Worm (Caenorhabditis elegans) whole organism, L2 larva: ENCODE results near the gene jmjd-5.

Source experiments
- C34F6.9 ChIP-seq: fragments of 150-350 bp; optimal IDR thresholded peaks from 2 replicates; lab custom pipeline; 2014; ENCODE audit warnings: missing biosample characterization, missing genetic modification characterization
- R02D3.7 ChIP-seq: fragments of 150-350 bp; optimal IDR thresholded peaks from 2 replicates; lab custom pipeline; 2014; ENCODE audit warnings: missing biosample characterization, missing genetic modification characterization
- Y55F3AM.14 ChIP-seq: fragments of 200-800 bp; sonication (Bioruptor generic); optimal IDR thresholded peaks from 2 replicates; lab custom pipeline; 2018; ENCODE audit warnings: mild to moderate bottlenecking, missing genetic modification characterization, missing compliant biosample characterization
- ZK546.5 ChIP-seq: sonication (generic microtip); optimal IDR thresholded peaks from 2 replicates; lab custom pipeline; 2017; ENCODE audit warnings: missing biosample characterization, missing genetic modification characterization
- alr-1 ChIP-seq: fragments of 150-350 bp; optimal IDR thresholded peaks from 2 replicates; lab custom pipeline; 2014; ENCODE audit warnings: missing biosample characterization, missing genetic modification characterization
- aly-2 ChIP-seq: fragments of 150-350 bp; optimal IDR thresholded peaks from 2 replicates; lab custom pipeline; 2014; ENCODE audit warnings: missing biosample characterization, missing genetic modification characterization
- ama-1 ChIP-seq: fragments of 150-350 bp; optimal IDR thresholded peaks from 2 replicates; lab custom pipeline; 2018; ENCODE audit warnings: inconsistent platforms
- ceh-16 ChIP-seq: fragments of 150-350 bp; optimal IDR thresholded peaks from 2 replicates; lab custom pipeline; 2014; ENCODE audit warnings: missing biosample characterization, missing genetic modification characterization
- ceh-82 ChIP-seq: fragments of 150-350 bp; optimal IDR thresholded peaks from 2 replicates; lab custom pipeline; 2014; ENCODE audit warnings: missing biosample characterization, missing genetic modification characterization
- crh-2 ChIP-seq: sonication (generic microtip); optimal IDR thresholded peaks from 2 replicates; lab custom pipeline; 2017; ENCODE audit warnings: missing biosample characterization, missing genetic modification characterization
- dmd-4 ChIP-seq: sonication (generic microtip); optimal IDR thresholded peaks from 2 replicates; lab custom pipeline; 2017; ENCODE audit warnings: missing biosample characterization, missing genetic modification characterization
- egl-27 ChIP-seq: sonication (generic microtip); optimal IDR thresholded peaks from 3 replicates; lab custom pipeline; 2017; ENCODE audit warnings: missing biosample characterization, missing genetic modification reagents, missing genetic modification characterization
- elt-1 ChIP-seq: fragments of 150-350 bp; optimal IDR thresholded peaks from 2 replicates; lab custom pipeline; 2014; ENCODE audit warnings: missing biosample characterization, missing genetic modification characterization
- elt-3 ChIP-seq: sonication (generic microtip); optimal IDR thresholded peaks from 2 replicates; lab custom pipeline; 2017; ENCODE audit warnings: missing biosample characterization, missing genetic modification characterization
- fos-1 ChIP-seq: fragments of 150-350 bp; optimal IDR thresholded peaks from 2 replicates; lab custom pipeline; 2014; ENCODE audit warnings: missing biosample characterization, missing genetic modification characterization
- lin-11 ChIP-seq: fragments of 150-350 bp; sonication (generic microtip); optimal IDR thresholded peaks from 2 replicates; lab custom pipeline; 2014; ENCODE audit warnings: missing biosample characterization, missing genetic modification characterization, inconsistent platforms, mixed read lengths
- lin-39 ChIP-seq: fragments of 150-350 bp; optimal IDR thresholded peaks from 2 replicates; lab custom pipeline; 2014; ENCODE audit warnings: missing biosample characterization, missing genetic modification reagents, missing genetic modification characterization
- lsy-2 ChIP-seq, 2 experiments: fragments of 150-350 bp in 1 of 2; sonication (generic microtip) in 1 of 2; optimal IDR thresholded peaks; 2 replicates each; lab custom pipeline; 2014 to 2017; ENCODE audit warnings: missing biosample characterization in 2 of 2, missing genetic modification characterization in 2 of 2
- mab-5 ChIP-seq: fragments of 150-350 bp; optimal IDR thresholded peaks from 2 replicates; lab custom pipeline; 2014; ENCODE audit warnings: missing biosample characterization, missing genetic modification characterization
- mbf-1 ChIP-seq: sonication (generic microtip); optimal IDR thresholded peaks from 2 replicates; lab custom pipeline; 2017; ENCODE audit warnings: missing biosample characterization, missing genetic modification characterization
- nhr-10 ChIP-seq: sonication (generic microtip); optimal IDR thresholded peaks from 2 replicates; lab custom pipeline; 2017; ENCODE audit warnings: missing biosample characterization, missing genetic modification characterization
- nhr-11 ChIP-seq: fragments of 150-350 bp; optimal IDR thresholded peaks from 2 replicates; lab custom pipeline; 2014; ENCODE audit warnings: missing biosample characterization, missing genetic modification characterization
- nhr-12 ChIP-seq: fragments of 150-350 bp; optimal IDR thresholded peaks from 2 replicates; lab custom pipeline; 2014; ENCODE audit warnings: missing biosample characterization, missing genetic modification characterization
- nhr-129 ChIP-seq: fragments of 150-350 bp; optimal IDR thresholded peaks from 2 replicates; lab custom pipeline; 2014; ENCODE audit warnings: missing biosample characterization, missing genetic modification characterization
- nhr-21 ChIP-seq: fragments of 150-350 bp; optimal IDR thresholded peaks from 2 replicates; lab custom pipeline; 2014; ENCODE audit warnings: missing biosample characterization, missing genetic modification characterization
- nhr-23 ChIP-seq: fragments of 150-350 bp; optimal IDR thresholded peaks from 2 replicates; lab custom pipeline; 2014; ENCODE audit warnings: missing biosample characterization, missing genetic modification reagents, missing genetic modification characterization
- nhr-237 ChIP-seq: fragments of 150-350 bp; optimal IDR thresholded peaks from 2 replicates; lab custom pipeline; 2014; ENCODE audit warnings: missing biosample characterization, missing genetic modification characterization
- nhr-25 ChIP-seq: fragments of 150-350 bp; sonication (generic microtip); optimal IDR thresholded peaks from 3 replicates; lab custom pipeline; 2014; ENCODE audit warnings: missing biosample characterization, missing genetic modification characterization
- nhr-6 ChIP-seq: fragments of 150-350 bp; optimal IDR thresholded peaks from 2 replicates; lab custom pipeline; 2014; ENCODE audit warnings: missing biosample characterization, missing genetic modification characterization
- nhr-77 ChIP-seq: fragments of 150-350 bp; optimal IDR thresholded peaks from 2 replicates; lab custom pipeline; 2014; ENCODE audit warnings: missing biosample characterization, missing genetic modification characterization
- peb-1 ChIP-seq: fragments of 150-350 bp; optimal IDR thresholded peaks from 2 replicates; lab custom pipeline; 2014; ENCODE audit warnings: missing biosample characterization, missing genetic modification characterization
- skn-1 ChIP-seq: sonication (generic microtip); optimal IDR thresholded peaks from 2 replicates; lab custom pipeline; 2017; ENCODE audit warnings: missing biosample characterization, missing genetic modification characterization
- sma-3 ChIP-seq: sonication (generic microtip); optimal IDR thresholded peaks from 2 replicates; lab custom pipeline; 2016; ENCODE audit warnings: missing genetic modification reagents, missing genetic modification characterization, missing compliant biosample characterization
- sma-9 ChIP-seq, 2 experiments: fragments of 150-350 bp in 1 of 2; sonication (generic microtip) in 1 of 2; optimal IDR thresholded peaks; 2 replicates each; lab custom pipeline; 2014 to 2016; ENCODE audit warnings: missing genetic modification characterization in 2 of 2, mild to moderate bottlenecking in 1 of 2, missing biosample characterization in 1 of 2, missing compliant biosample characterization in 1 of 2, missing genetic modification reagents in 1 of 2, moderate library complexity in 1 of 2
- snpc-4 ChIP-seq: fragments of 150-350 bp; optimal IDR thresholded peaks from 2 replicates; lab custom pipeline; 2014; ENCODE audit warnings: missing biosample characterization, missing genetic modification characterization
- unc-62 ChIP-seq: fragments of 150-350 bp; optimal IDR thresholded peaks from 2 replicates; lab custom pipeline; 2014; ENCODE audit warnings: missing biosample characterization, missing genetic modification reagents, missing genetic modification characterization
- zag-1 ChIP-seq: fragments of 150-350 bp; optimal IDR thresholded peaks from 2 replicates; lab custom pipeline; 2014; ENCODE audit warnings: missing biosample characterization, missing genetic modification characterization
- ztf-1 ChIP-seq: fragments of 200-800 bp; sonication (Bioruptor generic); conservative IDR thresholded peaks from 2 replicates; pipeline ENCODE4 v1.3.6; 2022; ENCODE audit warnings: missing genetic modification characterization, missing compliant biosample characterization
- ztf-4 ChIP-seq: fragments of 150-350 bp; optimal IDR thresholded peaks from 2 replicates; lab custom pipeline; 2014; ENCODE audit warnings: missing biosample characterization, missing genetic modification characterization

Gene jmjd-5

ce11 chrV:11113041-11113574 lies 14.2 kb upstream of the jmjd-5 start, which contains the start of gene erfa-3 (continued):
- TF ChIP-seq sma-3 (GFP tag; lab: Kevin White, UChicago) (peak; percentile 69), fos-1 (tag; lab: Kevin White, UChicago) (peak; percentile 7), mbf-1 (tag; lab: Kevin White, UChicago) (no peak), aly-2 (no peak), lin-11 (tag; lab: Kevin White, UChicago) (peak; percentile 63), lsy-2 (tag; optimal IDR thresholded peaks at IDR 0.05; lab: Kevin White, UChicago) (peak in 1 of 2 experiments; percentile 63), zag-1 (tag; lab: Kevin White, UChicago) (no peak), elt-1 (tag; lab: Kevin White, UChicago) (no peak), nhr-237 (tag; lab: Kevin White, UChicago) (no peak), skn-1 (tag; lab: Kevin White, UChicago) (no peak), nhr-21 (tag; lab: Kevin White, UChicago) (peak; percentile 6)

ce11 chrV:11113607-11114006 lies 13.7 kb upstream of the jmjd-5 start, which contains the start of gene math-33:
math-33 (plus strand) TSS chrV:11113907.
- no peak for TF ChIP-seq ztf-4 (tag; lab: Kevin White, UChicago)
- no peak for TF ChIP-seq snpc-4 (tag; lab: Kevin White, UChicago)
- no peak for TF ChIP-seq egl-27 (tag; lab: Kevin White, UChicago)
- no peak for TF ChIP-seq lin-11 (tag; lab: Kevin White, UChicago)
- no peak for TF ChIP-seq ama-1 (lab: Kevin White, UChicago)
- no peak for TF ChIP-seq nhr-12
- no peak for TF ChIP-seq aly-2
- no peak for TF ChIP-seq sma-9 (GFP tag; optimal IDR thresholded peaks at IDR 0.05; lab: Kevin White, UChicago)
- no peak for TF ChIP-seq sma-9 (tag; optimal IDR thresholded peaks at IDR 0.05; lab: Kevin White, UChicago)
- no peak for TF ChIP-seq ZK546.5 (tag; lab: Kevin White, UChicago)
- TF ChIP-seq nhr-10 (tag; lab: Kevin White, UChicago), result no peak
- TF ChIP-seq nhr-77, result no peak

- peak; percentile 30 for TF ChIP-seq ztf-4 (tag; lab: Kevin White, UChicago)
- TF ChIP-seq nhr-129 (tag; lab: Kevin White, UChicago), result peak; percentile 6
- TF ChIP-seq sma-3 (GFP tag; lab: Kevin White, UChicago), result peak; percentile 28
- no peak for TF ChIP-seq nhr-23
- no peak for TF ChIP-seq alr-1 (tag; lab: Kevin White, UChicago)
- peak; percentile 12 for TF ChIP-seq sma-9 (GFP tag; optimal IDR thresholded peaks at IDR 0.05; lab: Kevin White, UChicago)
- TF ChIP-seq sma-9 (tag; optimal IDR thresholded peaks at IDR 0.05; lab: Kevin White, UChicago), result no peak
- peak in 1 of 2 experiments; percentile 48 for TF ChIP-seq lsy-2 (tag; optimal IDR thresholded peaks at IDR 0.05; lab: Kevin White, UChicago)
- TF ChIP-seq ama-1 (lab: Kevin White, UChicago), result peak; percentile 77
These were observed 9.0 kb upstream of the jmjd-5 start for ce11 chrV:11118179-11118725.

- TF ChIP-seq nhr-129 (tag; lab: Kevin White, UChicago) (peak; percentile 2), nhr-25 (tag; lab: Kevin White, UChicago) (peak; percentile 8), Y55F3AM.14 (GFP tag; lab: Kevin White, UChicago) (peak; percentile 26), skn-1 (tag; lab: Kevin White, UChicago) (no peak)
These were observed 8.0 kb upstream of the jmjd-5 start, which contains the start of gene scb-1 for ce11 chrV:11119294-11119755. scb-1 (minus strand) TSS chrV:11119705.

ce11 chrV:11121247-11121646 lies 6.0 kb upstream of the jmjd-5 start:
- TF ChIP-seq ztf-4 (tag; lab: Kevin White, UChicago), result no peak
- TF ChIP-seq unc-62, result no peak
- no peak for TF ChIP-seq alr-1 (tag; lab: Kevin White, UChicago)
- TF ChIP-seq lsy-2 (tag; optimal IDR thresholded peaks at IDR 0.05; lab: Kevin White, UChicago), result peak in 1 of 2 experiments; percentile 62
- TF ChIP-seq nhr-12, result no peak
- TF ChIP-seq lin-39 (tag; lab: Kevin White, UChicago), result no peak
- TF ChIP-seq nhr-23, result no peak
- peak; percentile 23 for TF ChIP-seq fos-1 (tag; lab: Kevin White, UChicago)
- TF ChIP-seq egl-27 (tag; lab: Kevin White, UChicago), result no peak
- no peak for TF ChIP-seq elt-1 (tag; lab: Kevin White, UChicago)
- no peak for TF ChIP-seq nhr-6
- TF ChIP-seq ama-1 (lab: Kevin White, UChicago), result peak; percentile 9
- TF ChIP-seq ZK546.5 (tag; lab: Kevin White, UChicago), result no peak
- TF ChIP-seq ztf-1 (GFP tag; lab: Robert Waterston, UW), result no peak
- no peak for TF ChIP-seq elt-3 (tag; lab: Kevin White, UChicago)
- TF ChIP-seq ceh-16 (tag; lab: Kevin White, UChicago), result no peak
- TF ChIP-seq R02D3.7 (tag; lab: Kevin White, UChicago), result no peak
- TF ChIP-seq ceh-82, result no peak
- TF ChIP-seq nhr-25 (tag; lab: Kevin White, UChicago), result peak; percentile 60
- TF ChIP-seq Y55F3AM.14 (GFP tag; lab: Kevin White, UChicago), result no peak
- no peak for TF ChIP-seq mab-5 (tag; lab: Kevin White, UChicago)
- no peak for TF ChIP-seq nhr-21 (tag; lab: Kevin White, UChicago)
- TF ChIP-seq skn-1 (tag; lab: Kevin White, UChicago), result no peak
- TF ChIP-seq peb-1 (tag; lab: Kevin White, UChicago), result no peak
- no peak for TF ChIP-seq aly-2
- no peak for TF ChIP-seq snpc-4 (tag; lab: Kevin White, UChicago)
- no peak for TF ChIP-seq nhr-11 (tag; lab: Kevin White, UChicago)
- TF ChIP-seq sma-9 (GFP tag; optimal IDR thresholded peaks at IDR 0.05; lab: Kevin White, UChicago), result peak; percentile 39
- no peak for TF ChIP-seq sma-9 (tag; optimal IDR thresholded peaks at IDR 0.05; lab: Kevin White, UChicago)
- TF ChIP-seq sma-3 (GFP tag; lab: Kevin White, UChicago), result no peak
- TF ChIP-seq crh-2, result peak; percentile 34
- no peak for TF ChIP-seq mbf-1 (tag; lab: Kevin White, UChicago)
- TF ChIP-seq C34F6.9 (tag; lab: Kevin White, UChicago), result peak; percentile 74
- TF ChIP-seq dmd-4 (tag; lab: Kevin White, UChicago), result no peak
- TF ChIP-seq zag-1 (tag; lab: Kevin White, UChicago), result no peak
